Worm (Caenorhabditis elegans): ENCODE measurements around the gene F35C5.12.

DNA sequence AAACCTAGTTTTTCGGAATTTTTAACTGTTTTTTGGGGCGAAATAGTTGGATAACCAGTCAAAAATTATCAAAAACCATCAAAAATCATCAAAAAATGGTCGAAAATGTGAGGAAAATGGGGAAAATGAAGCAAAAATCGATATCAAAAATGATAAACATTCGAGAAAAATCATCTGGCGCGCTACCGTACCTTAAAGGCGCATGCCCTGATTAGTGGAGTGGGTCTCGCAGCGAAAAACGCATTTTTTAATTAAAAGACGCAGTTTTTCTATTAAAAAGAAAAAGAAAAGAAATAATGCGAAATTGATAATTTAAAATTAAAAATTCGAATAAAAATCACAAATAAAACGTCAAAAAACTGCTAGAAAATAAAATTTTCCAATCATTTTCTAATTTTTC is 34.0 kb downstream of the F35C5.12 start, which contains the start of gene F35C5.1:
- TF ChIP-seq him-1 (tag; optimal IDR thresholded peaks at IDR 0.05) (no peak), W03F9.2 (tag; optimal IDR thresholded peaks at IDR 0.05) (no peak), dao-5 (tag; optimal IDR thresholded peaks at IDR 0.05) (no peak)

All from whole organism, L4/young adult.